Fruit fly (Drosophila melanogaster) whole organism, embryonic: ENCODE results near the gene loj.

Experiments
- Ada2b ChIP-seq: fragments of 200-800 bp; sonication (Bioruptor generic); IDR thresholded peaks from 2 replicates; pipeline ENCODE4 v1.3.6; 2022; ENCODE audit warnings: missing biosample characterization, missing genetic modification characterization
- Antp ChIP-seq: fragments of 200-800 bp; sonication (Bioruptor generic); optimal IDR thresholded peaks from 3 replicates; lab custom pipeline; 2016; ENCODE audit warnings: missing biosample characterization, missing genetic modification characterization
- Atf3 ChIP-seq: fragments of 200-800 bp; sonication (Bioruptor generic); optimal IDR thresholded peaks from 3 replicates; lab custom pipeline; 2016; ENCODE audit warnings: missing biosample characterization, missing genetic modification characterization
- CG10431 ChIP-seq: fragments of 200-800 bp; sonication (Bioruptor generic); optimal IDR thresholded peaks from 3 replicates; lab custom pipeline; 2018; ENCODE audit warnings: missing biosample characterization, mild to moderate bottlenecking, missing genetic modification characterization
- CG11398 ChIP-seq: fragments of 200-800 bp; sonication (Bioruptor generic); optimal IDR thresholded peaks from 2 replicates; lab custom pipeline; 2016; ENCODE audit warnings: missing biosample characterization, missing genetic modification characterization
- CG12299 ChIP-seq: fragments of 200-800 bp; sonication (Bioruptor generic); optimal IDR thresholded peaks from 2 replicates; lab custom pipeline; 2018; ENCODE audit warnings: missing biosample characterization, mild to moderate bottlenecking, missing genetic modification characterization
- CG12659 ChIP-seq: fragments of 200-800 bp; sonication (Bioruptor generic); optimal IDR thresholded peaks from 3 replicates; lab custom pipeline; 2017; ENCODE audit warnings: mild to moderate bottlenecking, missing biosample characterization, missing genetic modification reagents, missing genetic modification characterization
- CG12942 ChIP-seq: fragments of 200-800 bp; sonication (Bioruptor generic); optimal IDR thresholded peaks from 3 replicates; lab custom pipeline; 2016; ENCODE audit warnings: missing biosample characterization, missing genetic modification characterization
- CG1647 ChIP-seq: fragments of 200-800 bp; sonication (Bioruptor generic); optimal IDR thresholded peaks from 3 replicates; lab custom pipeline; 2016; ENCODE audit warnings: missing biosample characterization, missing genetic modification characterization
- CG16815 ChIP-seq: fragments of 200-800 bp; sonication (Bioruptor generic); optimal IDR thresholded peaks from 3 replicates; lab custom pipeline; 2017; ENCODE audit warnings: missing biosample characterization, mild to moderate bottlenecking, missing genetic modification characterization
- CG17568 ChIP-seq: fragments of 200-800 bp; sonication (Bioruptor generic); optimal IDR thresholded peaks from 2 replicates; lab custom pipeline; 2018; ENCODE audit warnings: missing biosample characterization, mild to moderate bottlenecking, missing genetic modification characterization, moderate library complexity
- CG18619 ChIP-seq: fragments of 200-800 bp; sonication (Bioruptor generic); optimal IDR thresholded peaks from 3 replicates; lab custom pipeline; 2017; ENCODE audit warnings: missing biosample characterization, mild to moderate bottlenecking, missing genetic modification characterization
- CG31224 ChIP-seq: fragments of 200-800 bp; sonication (Bioruptor generic); IDR thresholded peaks from 2 replicates; pipeline ENCODE4 v1.3.6; 2022; ENCODE audit warnings: missing biosample characterization, missing genetic modification characterization
- CG33213 ChIP-seq: fragments of 200-800 bp; sonication (Bioruptor generic); optimal IDR thresholded peaks from 3 replicates; lab custom pipeline; 2016; ENCODE audit warnings: missing biosample characterization, missing genetic modification characterization
- CG3838 ChIP-seq: fragments of 200-800 bp; sonication (Bioruptor generic); optimal IDR thresholded peaks from 3 replicates; lab custom pipeline; 2016; ENCODE audit warnings: missing biosample characterization, missing genetic modification characterization
- CG4730 ChIP-seq: fragments of 200-800 bp; sonication (Bioruptor generic); IDR thresholded peaks from 2 replicates; pipeline ENCODE4 v1.3.6; 2022; ENCODE audit warnings: missing biosample characterization, missing genetic modification characterization
- CG6683 ChIP-seq: fragments of 200-800 bp; sonication (Bioruptor generic); optimal IDR thresholded peaks from 2 replicates; lab custom pipeline; 2017; ENCODE audit warnings: missing biosample characterization, mild to moderate bottlenecking, missing genetic modification characterization, missing genetic modification reagents
- CG6765 ChIP-seq: fragments of 200-800 bp; sonication (Bioruptor generic); optimal IDR thresholded peaks from 3 replicates; lab custom pipeline; 2017; ENCODE audit warnings: missing biosample characterization, mild to moderate bottlenecking, missing genetic modification characterization
- CG9609 ChIP-seq: fragments of 200-800 bp; sonication (Bioruptor generic); optimal IDR thresholded peaks from 3 replicates; lab custom pipeline; 2016; ENCODE audit warnings: missing biosample characterization, missing genetic modification characterization
- CG9797 ChIP-seq: fragments of 200-800 bp; sonication (Bioruptor generic); optimal IDR thresholded peaks from 3 replicates; lab custom pipeline; 2018; ENCODE audit warnings: missing biosample characterization, mild to moderate bottlenecking, missing genetic modification characterization
- CkIIα-i1 ChIP-seq: fragments of 200-800 bp; sonication (Bioruptor generic); IDR thresholded peaks from 2 replicates; pipeline ENCODE4 v1.3.6; 2022; ENCODE audit warnings: missing biosample characterization, missing genetic modification characterization
- CrebB ChIP-seq: fragments of 200-800 bp; sonication (Bioruptor generic); optimal IDR thresholded peaks from 3 replicates; lab custom pipeline; 2018; ENCODE audit warnings: missing biosample characterization, mild to moderate bottlenecking, missing genetic modification characterization
- D19B ChIP-seq: fragments of 200-800 bp; sonication (Bioruptor generic); optimal IDR thresholded peaks from 2 replicates; lab custom pipeline; 2017; ENCODE audit warnings: missing biosample characterization, mild to moderate bottlenecking, missing genetic modification characterization
- Deaf1 ChIP-seq: fragments of 200-800 bp; optimal IDR thresholded peaks from 3 replicates; lab custom pipeline; 2019; ENCODE audit warnings: missing biosample characterization, mild to moderate bottlenecking, missing genetic modification characterization, moderate library complexity
- Ets97D ChIP-seq: fragments of 200-800 bp; sonication (Bioruptor generic); optimal IDR thresholded peaks from 3 replicates; lab custom pipeline; 2016; ENCODE audit warnings: missing biosample characterization, missing genetic modification characterization
- HHEX ChIP-seq: fragments of 200-800 bp; sonication (Bioruptor generic); optimal IDR thresholded peaks from 3 replicates; lab custom pipeline; 2017; ENCODE audit warnings: missing biosample characterization, mild to moderate bottlenecking, missing genetic modification characterization, missing genetic modification reagents
- Hr39 ChIP-seq: fragments of >200 bp; optimal IDR thresholded peaks from 2 replicates; lab custom pipeline; 2017
- Kr ChIP-seq: fragments of 200-800 bp; sonication (Bioruptor generic); optimal IDR thresholded peaks from 2 replicates; lab custom pipeline; 2017; ENCODE audit warnings: missing biosample characterization, mild to moderate bottlenecking, missing genetic modification characterization
- MESR4 ChIP-seq: fragments of 200-800 bp; sonication (Bioruptor generic); optimal IDR thresholded peaks from 2 replicates; lab custom pipeline; 2018; ENCODE audit warnings: missing biosample characterization, mild to moderate bottlenecking, missing genetic modification characterization, moderate library complexity
- Ssrp ChIP-seq: fragments of 200-800 bp; sonication (Bioruptor generic); optimal IDR thresholded peaks from 2 replicates; lab custom pipeline; 2018; ENCODE audit warnings: missing biosample characterization, mild to moderate bottlenecking, missing genetic modification characterization, moderate library complexity
- bsh ChIP-seq, 2 experiments: fragments of 200-800 bp; sonication (Bioruptor generic); optimal IDR thresholded peaks; 2 replicates each; lab custom pipeline; 2017 to 2018; ENCODE audit warnings: mild to moderate bottlenecking in 2 of 2, missing biosample characterization in 2 of 2, missing genetic modification characterization in 2 of 2, moderate library complexity in 1 of 2
- cg ChIP-seq: fragments of 200-800 bp; sonication (Bioruptor generic); optimal IDR thresholded peaks from 3 replicates; lab custom pipeline; 2019; ENCODE audit warnings: missing biosample characterization, mild to moderate bottlenecking, missing genetic modification characterization, moderate library complexity
- dmrt11E ChIP-seq: fragments of 200-800 bp; sonication (Bioruptor generic); optimal IDR thresholded peaks from 3 replicates; lab custom pipeline; 2018; ENCODE audit warnings: missing biosample characterization, mild to moderate bottlenecking, missing genetic modification characterization, moderate library complexity
- gce ChIP-seq: fragments of 200-800 bp; sonication (Bioruptor generic); IDR thresholded peaks from 3 replicates; pipeline ENCODE4 v1.3.6; 2022; ENCODE audit warnings: missing biosample characterization, missing genetic modification characterization
- gcm2 ChIP-seq: fragments of 200-800 bp; sonication (Bioruptor generic); optimal IDR thresholded peaks from 2 replicates; lab custom pipeline; 2016; ENCODE audit warnings: missing biosample characterization, missing genetic modification characterization
- gsb-n ChIP-seq: fragments of 200-800 bp; sonication (Bioruptor generic); optimal IDR thresholded peaks from 3 replicates; lab custom pipeline; 2018; ENCODE audit warnings: missing biosample characterization, mild to moderate bottlenecking, missing genetic modification characterization
- h ChIP-seq: fragments of >200 bp; optimal IDR thresholded peaks from 2 replicates; lab custom pipeline; 2017
- knrl ChIP-seq: fragments of 200-800 bp; sonication (Bioruptor generic); IDR thresholded peaks from 3 replicates; pipeline ENCODE4 v1.3.6; 2022; ENCODE audit warnings: missing biosample characterization, missing genetic modification characterization; ENCODE audit not compliant: partially characterized antibody
- lilli ChIP-seq: fragments of 200-800 bp; sonication (Bioruptor generic); optimal IDR thresholded peaks from 3 replicates; lab custom pipeline; 2016; ENCODE audit warnings: missing biosample characterization, missing genetic modification characterization
- nau ChIP-seq: fragments of 200-800 bp; sonication (Bioruptor generic); optimal IDR thresholded peaks from 3 replicates; lab custom pipeline; 2017; ENCODE audit warnings: missing biosample characterization, mild to moderate bottlenecking, missing genetic modification characterization, missing genetic modification reagents
- nmo ChIP-seq: fragments of 200-800 bp; sonication (Bioruptor generic); optimal IDR thresholded peaks from 2 replicates; lab custom pipeline; 2018; ENCODE audit warnings: missing biosample characterization, mild to moderate bottlenecking, missing genetic modification characterization, moderate library complexity
- p53 ChIP-seq: fragments of 200-800 bp; sonication (Bioruptor generic); optimal IDR thresholded peaks from 2 replicates; lab custom pipeline; 2016; ENCODE audit warnings: missing biosample characterization, missing genetic modification characterization
- pb ChIP-seq: fragments of 200-800 bp; sonication (Bioruptor generic); optimal IDR thresholded peaks from 3 replicates; lab custom pipeline; 2016; ENCODE audit warnings: missing biosample characterization, missing genetic modification characterization
- pum ChIP-seq: fragments of 200-800 bp; sonication (Bioruptor generic); optimal IDR thresholded peaks from 2 replicates; lab custom pipeline; 2016; ENCODE audit warnings: missing biosample characterization, missing genetic modification characterization
- repo ChIP-seq: fragments of 200-800 bp; sonication (Bioruptor generic); optimal IDR thresholded peaks from 2 replicates; lab custom pipeline; 2016; ENCODE audit warnings: missing biosample characterization, missing genetic modification characterization
- sens ChIP-seq: fragments of 200-800 bp; sonication (Bioruptor generic); peaks from one replicate; lab custom pipeline; 2016; ENCODE audit warnings: missing biosample characterization, missing genetic modification characterization
- shn ChIP-seq: fragments of 200-800 bp; sonication (Bioruptor generic); optimal IDR thresholded peaks from 3 replicates; lab custom pipeline; 2016; ENCODE audit warnings: missing biosample characterization, missing genetic modification characterization
- sima ChIP-seq: fragments of 200-800 bp; sonication (Bioruptor generic); optimal IDR thresholded peaks from 2 replicates; lab custom pipeline; 2016; ENCODE audit warnings: missing biosample characterization, missing genetic modification characterization
- tx ChIP-seq: fragments of 200-800 bp; sonication (Bioruptor generic); optimal IDR thresholded peaks from 2 replicates; lab custom pipeline; 2016; ENCODE audit warnings: missing biosample characterization, missing genetic modification characterization
- wor ChIP-seq: fragments of 200-800 bp; sonication (Bioruptor generic); IDR thresholded peaks from 2 replicates; pipeline ENCODE4 v1.3.6; 2022; ENCODE audit warnings: missing biosample characterization, missing genetic modification characterization
- zfh2 ChIP-seq: fragments of 200-800 bp; sonication (Bioruptor generic); optimal IDR thresholded peaks from 2 replicates; lab custom pipeline; 2016; ENCODE audit warnings: missing biosample characterization, missing genetic modification characterization

The loj gene

DNA sequence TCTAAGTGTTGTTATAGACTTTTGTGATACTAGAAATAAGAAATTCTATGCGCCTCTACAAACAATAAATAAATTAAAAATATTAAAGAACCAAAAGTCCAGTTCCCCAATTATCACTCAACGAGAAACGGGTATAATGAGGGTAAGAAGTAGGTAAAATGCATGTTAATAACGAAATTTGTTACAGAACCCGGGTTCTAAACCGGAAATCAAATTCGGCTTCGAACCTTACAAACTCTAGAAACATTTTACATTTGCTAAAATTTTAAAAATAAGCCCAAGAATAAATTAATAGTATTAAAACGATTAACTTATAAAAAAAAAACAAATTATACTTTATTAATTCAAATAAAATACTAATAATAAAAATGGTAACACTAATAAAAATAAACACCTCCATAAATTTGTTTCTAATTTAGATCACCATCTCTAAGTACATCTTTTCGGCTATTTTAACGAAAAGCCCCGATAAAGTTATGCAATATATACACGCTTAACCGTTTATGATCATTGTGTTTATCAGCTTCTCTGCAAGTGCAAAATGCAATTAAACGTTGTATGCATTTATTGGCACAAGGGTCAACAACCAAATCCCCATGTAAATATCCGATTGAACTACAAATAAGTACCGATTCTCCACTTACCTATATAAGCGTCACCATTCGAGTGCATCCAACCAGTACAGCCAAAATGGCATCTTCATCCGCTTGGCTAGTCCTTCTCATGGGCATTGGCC is 23.2 kb upstream of the loj start, which contains the start of gene CG6602:
Gene CG6602 (plus strand): TSS at position 686 of the 736 bp plus-strand sequence.
- TF ChIP-seq bsh (GFP tag; optimal IDR thresholded peaks at IDR 0.05; lab: Kevin White, UChicago) (peak in 1 of 2 experiments; percentile 49), pum (GFP tag; lab: Kevin White, UChicago) (no peak), Hr39 (lab: Kevin White, UChicago) (no peak), gsb-n (peak; percentile 38), gce (GFP tag; lab: Robert Waterston, UW) (peak; percentile 50; the same call in 1 of the 3 replicates), CG6683 (GFP tag; lab: Kevin White, UChicago) (peak; percentile 72), tx (GFP tag; lab: Kevin White, UChicago) (no peak), nmo (GFP tag; lab: Kevin White, UChicago) (peak; percentile 61), h (no peak), CG18619 (GFP tag; lab: Kevin White, UChicago) (peak; percentile 73), D19B (GFP tag; lab: Kevin White, UChicago) (peak; percentile 69), CG9609 (GFP tag; lab: Kevin White, UChicago) (peak; percentile 48), CrebB (tag; lab: Kevin White, UChicago) (peak; percentile 5), CG31224 (GFP tag; lab: Robert Waterston, UW) (peak; percentile 73), shn (peak; percentile 37), cg (GFP tag; lab: Kevin White, UChicago) (no peak), wor (GFP tag; lab: Robert Waterston, UW) (no peak), CG17568 (no peak), CG10431 (GFP tag; lab: Kevin White, UChicago) (no peak), p53 (peak; percentile 34), CG3838 (GFP tag; lab: Kevin White, UChicago) (no peak), Ets97D (peak; percentile 99), zfh2 (GFP tag; lab: Kevin White, UChicago) (peak; percentile 38), HHEX (GFP tag; lab: Kevin White, UChicago) (peak; percentile 85), CG33213 (GFP tag; lab: Kevin White, UChicago) (peak; percentile 64), lilli (peak; percentile 18), CG1647 (GFP tag; lab: Kevin White, UChicago) (peak; percentile 24), Ada2b (GFP tag; lab: Robert Waterston, UW) (peak; percentile 62; the same call in 1 of the 2 replicates), CG12942 (GFP tag; lab: Kevin White, UChicago) (peak; percentile 28), CG12659 (GFP tag; lab: Kevin White, UChicago) (peak; percentile 56), gcm2 (GFP tag; lab: Kevin White, UChicago) (no peak), repo (GFP tag; lab: Kevin White, UChicago) (peak; percentile 42), MESR4 (no peak), CG4730 (GFP tag; lab: Robert Waterston, UW) (peak; percentile 45), CkIIα-i1 (GFP tag; lab: Robert Waterston, UW) (peak; percentile 4; the same call in 1 of the 2 replicates), CG16815 (GFP tag; lab: Kevin White, UChicago) (peak; percentile 35), CG11398 (no peak), CG9797 (GFP tag; lab: Kevin White, UChicago) (no peak), Deaf1 (tag; lab: Kevin White, UChicago) (no peak), nau (GFP tag; lab: Kevin White, UChicago) (no peak), Antp (GFP tag; lab: Kevin White, UChicago) (peak; percentile 10), dmrt11E (peak; percentile 39), Atf3 (GFP tag; lab: Kevin White, UChicago) (no peak), sens (GFP tag; lab: Kevin White, UChicago) (peak; percentile 90), knrl (GFP tag; lab: Robert Waterston, UW) (no peak), Ssrp (tag; lab: Kevin White, UChicago) (peak; percentile 26), CG12299 (tag; lab: Kevin White, UChicago) (no peak), Kr (GFP tag; lab: Kevin White, UChicago) (no peak), sima (GFP tag; lab: Kevin White, UChicago) (no peak), CG6765 (GFP tag; lab: Kevin White, UChicago) (peak; percentile 80), pb (GFP tag; lab: Kevin White, UChicago) (peak; percentile 30)
